Fruit fly (Drosophila melanogaster) whole organism, wandering third instar larva: ENCODE data around the gene CG6961.

Experiments used
- Abd-B ChIP-seq: fragments of >200 bp; optimal IDR thresholded peaks from 2 replicates; lab custom pipeline; 2017; ENCODE audit warnings: missing biosample characterization, missing genetic modification characterization
- CG32264 ChIP-seq: fragments of 200-800 bp; sonication (Bioruptor generic); optimal IDR thresholded peaks from 2 replicates; lab custom pipeline; 2016; ENCODE audit warnings: missing biosample characterization, missing genetic modification characterization
- CG9705 ChIP-seq: fragments of 200-800 bp; sonication (Bioruptor generic); optimal IDR thresholded peaks from 2 replicates; lab custom pipeline; 2018; ENCODE audit warnings: missing biosample characterization, mild to moderate bottlenecking, missing genetic modification characterization
- CrebA ChIP-seq: fragments of 200-800 bp; sonication (Bioruptor generic); optimal IDR thresholded peaks from 2 replicates; lab custom pipeline; 2016; ENCODE audit warnings: missing biosample characterization, mild to moderate bottlenecking, missing genetic modification characterization, borderline replicate concordance
- Dfd ChIP-seq: fragments of >200 bp; optimal IDR thresholded peaks from 2 replicates; lab custom pipeline; 2017; ENCODE audit warnings: missing biosample characterization, missing genetic modification characterization
- Dif ChIP-seq: fragments of 200-275, 200-300 bp; sonication (Bioruptor generic); optimal IDR thresholded peaks from 2 replicates; lab custom pipeline; 2018; ENCODE audit warnings: missing biosample characterization, missing genetic modification characterization; ENCODE audit not compliant: partially characterized antibody
- GATAd ChIP-seq: sonication (Bioruptor generic); optimal IDR thresholded peaks from 2 replicates; lab custom pipeline; 2016; ENCODE audit warnings: missing biosample characterization, missing genetic modification characterization
- HLH106 ChIP-seq: fragments of 200-800 bp; optimal IDR thresholded peaks from 3 replicates; lab custom pipeline; 2019; ENCODE audit warnings: missing biosample characterization, mild to moderate bottlenecking, missing genetic modification characterization, moderate library complexity
- Hnf4 ChIP-seq: fragments of 200-800 bp; sonication (Bioruptor generic); optimal IDR thresholded peaks from 2 replicates; lab custom pipeline; 2016; ENCODE audit warnings: missing biosample characterization, mild to moderate bottlenecking, missing genetic modification characterization
- Hr78 ChIP-seq: fragments of >200 bp; optimal IDR thresholded peaks from 2 replicates; lab custom pipeline; 2017; ENCODE audit warnings: missing biosample characterization, missing genetic modification characterization
- Hr83 ChIP-seq: fragments of 200-300 bp; sonication (Bioruptor generic); optimal IDR thresholded peaks from 2 replicates; lab custom pipeline; 2016; ENCODE audit warnings: missing biosample characterization, mild to moderate bottlenecking, missing genetic modification characterization, moderate library complexity; ENCODE audit not compliant: poor library complexity, severe bottlenecking
- Jra ChIP-seq: sonication (Bioruptor generic); optimal IDR thresholded peaks from 2 replicates; lab custom pipeline; 2016; ENCODE audit warnings: missing biosample characterization, missing genetic modification characterization
- Mio ChIP-seq: sonication (Bioruptor generic); optimal IDR thresholded peaks from 2 replicates; lab custom pipeline; 2016; ENCODE audit warnings: missing biosample characterization, missing genetic modification characterization
- Myc ChIP-seq: fragments of >200 bp; optimal IDR thresholded peaks from 2 replicates; lab custom pipeline; 2017
- N ChIP-seq: fragments of >200 bp; optimal IDR thresholded peaks from 2 replicates; lab custom pipeline; 2018; ENCODE audit warnings: missing biosample characterization, missing external identifiers, missing genetic modification characterization
- OdsH ChIP-seq: fragments of 200-800 bp; sonication (Bioruptor generic); optimal IDR thresholded peaks from 2 replicates; lab custom pipeline; 2016; ENCODE audit warnings: missing biosample characterization, mild to moderate bottlenecking, missing genetic modification characterization
- Rel ChIP-seq, 2 experiments: fragments of 200-800 bp; sonication (Bioruptor generic) in 1 of 2; optimal IDR thresholded peaks; 2 replicates in 1 of 2; 3 replicates in 1 of 2; lab custom pipeline; 2016 to 2019; ENCODE audit warnings: mild to moderate bottlenecking in 2 of 2, missing biosample characterization in 2 of 2, missing genetic modification characterization in 2 of 2, moderate library complexity in 1 of 2
- Sp1 ChIP-seq: fragments of 200-800 bp; sonication (Bioruptor generic); optimal IDR thresholded peaks from 3 replicates; lab custom pipeline; 2019; ENCODE audit warnings: missing biosample characterization, mild to moderate bottlenecking, missing genetic modification characterization, moderate library complexity
- Vsx2 ChIP-seq: fragments of 200-300, 225-300 bp; sonication (Bioruptor generic); optimal IDR thresholded peaks from 2 replicates; lab custom pipeline; 2018; ENCODE audit warnings: missing biosample characterization, missing genetic modification characterization; ENCODE audit not compliant: partially characterized antibody
- br ChIP-seq: fragments of 200-800 bp; sonication (Bioruptor generic); optimal IDR thresholded peaks from 2 replicates; lab custom pipeline; 2016; ENCODE audit warnings: missing biosample characterization, missing genetic modification characterization
- brk ChIP-seq: fragments of 200-800 bp; sonication (Bioruptor generic); optimal IDR thresholded peaks from 2 replicates; lab custom pipeline; 2016; ENCODE audit warnings: missing biosample characterization, mild to moderate bottlenecking, missing genetic modification characterization
- dl ChIP-seq, 2 experiments: fragments of 175-275, 200-275 bp in 1 of 2; fragments of 200-275 bp in 1 of 2; sonication (Bioruptor generic); optimal IDR thresholded peaks; lab custom pipeline; 2018; ENCODE audit warnings: mild to moderate bottlenecking in 2 of 2, missing biosample characterization in 2 of 2, missing genetic modification characterization in 2 of 2, moderate library complexity in 2 of 2; ENCODE audit not compliant: partially characterized antibody in 2 of 2, insufficient read depth in 1 of 2
- dmrt93B ChIP-seq: fragments of 200-800 bp; sonication (Bioruptor generic); optimal IDR thresholded peaks from 2 replicates; lab custom pipeline; 2018; ENCODE audit warnings: missing biosample characterization, mild to moderate bottlenecking, missing genetic modification characterization
- dsf ChIP-seq: sonication (Bioruptor generic); optimal IDR thresholded peaks from 2 replicates; lab custom pipeline; 2016; ENCODE audit warnings: missing biosample characterization, missing genetic modification characterization, borderline replicate concordance
- ey ChIP-seq: fragments of 200-800 bp; sonication (Bioruptor generic); optimal IDR thresholded peaks from 2 replicates; lab custom pipeline; 2016; ENCODE audit warnings: missing biosample characterization, missing genetic modification characterization
- foxo ChIP-seq, 2 experiments: fragments of 200-800 bp; sonication (Bioruptor generic); optimal IDR thresholded peaks; 2 replicates in 1 of 2; 3 replicates in 1 of 2; lab custom pipeline; 2016 to 2017; ENCODE audit warnings: missing biosample characterization in 2 of 2, missing genetic modification characterization in 2 of 2
- fru ChIP-seq: fragments of 200-800 bp; sonication (Bioruptor generic); optimal IDR thresholded peaks from 3 replicates; lab custom pipeline; 2016; ENCODE audit warnings: missing biosample characterization, mild to moderate bottlenecking, missing genetic modification characterization
- h ChIP-seq: fragments of 200-800 bp; sonication (Bioruptor generic); optimal IDR thresholded peaks from 3 replicates; lab custom pipeline; 2016; ENCODE audit warnings: missing biosample characterization, mild to moderate bottlenecking, missing genetic modification characterization
- jim ChIP-seq: fragments of 175-275, 200-325 bp; sonication (Bioruptor generic); optimal IDR thresholded peaks from 2 replicates; lab custom pipeline; 2016; ENCODE audit warnings: missing biosample characterization, mild to moderate bottlenecking, missing genetic modification characterization
- lola ChIP-seq: fragments of >200 bp; optimal IDR thresholded peaks from 2 replicates; lab custom pipeline; 2017; ENCODE audit warnings: missing biosample characterization, missing genetic modification characterization
- pan ChIP-seq: fragments of >200 bp; optimal IDR thresholded peaks from 2 replicates; lab custom pipeline; 2017
- psq ChIP-seq: fragments of 200-800 bp; sonication (Bioruptor generic); optimal IDR thresholded peaks from 3 replicates; lab custom pipeline; 2017; ENCODE audit warnings: missing biosample characterization, mild to moderate bottlenecking, missing genetic modification characterization, moderate library complexity
- rgr ChIP-seq: fragments of 200-800 bp; sonication (Bioruptor generic); optimal IDR thresholded peaks from 3 replicates; lab custom pipeline; 2016; ENCODE audit warnings: missing biosample characterization, mild to moderate bottlenecking, missing genetic modification characterization
- sage ChIP-seq: fragments of 200-800 bp; sonication (Bioruptor generic); optimal IDR thresholded peaks from 2 replicates; lab custom pipeline; 2016; ENCODE audit warnings: missing biosample characterization, mild to moderate bottlenecking, missing genetic modification characterization
- sv ChIP-seq: fragments of 200-800 bp; sonication (Bioruptor generic); optimal IDR thresholded peaks from 3 replicates; lab custom pipeline; 2016; ENCODE audit warnings: missing biosample characterization, missing genetic modification characterization
- tai ChIP-seq: sonication (Bioruptor generic); optimal IDR thresholded peaks from 2 replicates; lab custom pipeline; 2016; ENCODE audit warnings: missing biosample characterization, missing genetic modification characterization
- usp ChIP-seq: fragments of >200 bp; optimal IDR thresholded peaks from 2 replicates; lab custom pipeline; 2017; ENCODE audit warnings: missing biosample characterization, missing genetic modification characterization
- woc ChIP-seq: sonication (Bioruptor generic); optimal IDR thresholded peaks from 2 replicates; lab custom pipeline; 2016; ENCODE audit warnings: missing biosample characterization, mild to moderate bottlenecking, missing genetic modification characterization

CG6961 gene

dm6 chrX:18835003-18835402, 47.0 kb upstream of the CG6961 start:
- TF ChIP-seq psq (GFP tag; lab: Kevin White, UChicago) (peak; percentile 13), Hr83 (GFP tag; lab: Kevin White, UChicago) (no peak)

dm6 chrX:18834399-18834798, 46.4 kb upstream of the CG6961 start:
- peak; percentile 57 for TF ChIP-seq woc (GFP tag; lab: Kevin White, UChicago)
- TF ChIP-seq ey (GFP tag; lab: Kevin White, UChicago) = peak; percentile 26
- peak; percentile 70 for TF ChIP-seq sage (GFP tag; lab: Kevin White, UChicago)
- TF ChIP-seq rgr (GFP tag; lab: Kevin White, UChicago) = peak; percentile 28
- TF ChIP-seq Rel (GFP tag; optimal IDR thresholded peaks at IDR 0.05; lab: Kevin White, UChicago) = no peak
- TF ChIP-seq Rel (tag; optimal IDR thresholded peaks at IDR 0.05; lab: Kevin White, UChicago) = peak; percentile 4
- TF ChIP-seq fru (GFP tag; lab: Kevin White, UChicago) = peak; percentile 75
- TF ChIP-seq OdsH = peak; percentile 29
- TF ChIP-seq Sp1 (GFP tag; lab: Kevin White, UChicago) = no peak
- TF ChIP-seq dmrt93B (GFP tag; lab: Kevin White, UChicago) = peak; percentile 62
- TF ChIP-seq Hr78 (GFP tag; lab: Kevin White, UChicago) = no peak
- peak; percentile 52 for TF ChIP-seq CG32264
- peak; percentile 88 for TF ChIP-seq h (GFP tag; lab: Kevin White, UChicago)
- peak; percentile 74 for TF ChIP-seq HLH106 (tag; lab: Kevin White, UChicago)
- TF ChIP-seq Dif (GFP tag; lab: Kevin White, UChicago) = no peak
- TF ChIP-seq br (GFP tag; lab: Kevin White, UChicago) = peak; percentile 25
- peak in 1 of 2 experiments; percentile 77 for TF ChIP-seq foxo (GFP tag; optimal IDR thresholded peaks at IDR 0.05; lab: Kevin White, UChicago)
- peak; percentile 39 for TF ChIP-seq pan (lab: Kevin White, UChicago)
- TF ChIP-seq CrebA (GFP tag; lab: Kevin White, UChicago) = no peak
- no peak for TF ChIP-seq Hnf4

dm6 chrX:18832371-18832852, 44.4 kb upstream of the CG6961 start, which contains the start of gene Pvf1:
TSS of gene Pvf1 (plus strand) at chrX:18832682.
- no peak for TF ChIP-seq sv (GFP tag; lab: Kevin White, UChicago)
- TF ChIP-seq fru (GFP tag; lab: Kevin White, UChicago) = peak; percentile 96
- peak; percentile 48 for TF ChIP-seq h (GFP tag; lab: Kevin White, UChicago)
- TF ChIP-seq Hnf4 = no peak
- TF ChIP-seq GATAd (GFP tag; lab: Kevin White, UChicago) = no peak
- TF ChIP-seq sage (GFP tag; lab: Kevin White, UChicago) = no peak
- peak; percentile 73 for TF ChIP-seq Vsx2 (GFP tag; lab: Kevin White, UChicago)
- no peak for TF ChIP-seq brk (GFP tag; lab: Kevin White, UChicago)
- no peak for TF ChIP-seq rgr (GFP tag; lab: Kevin White, UChicago)
- TF ChIP-seq CG9705 (GFP tag; lab: Kevin White, UChicago) = no peak
- TF ChIP-seq Mio (GFP tag; lab: Kevin White, UChicago) = no peak
- no peak for TF ChIP-seq dsf (GFP tag; lab: Kevin White, UChicago)
- no peak for TF ChIP-seq Sp1 (GFP tag; lab: Kevin White, UChicago)
- no peak for TF ChIP-seq usp (GFP tag; lab: Kevin White, UChicago)
- TF ChIP-seq psq (GFP tag; lab: Kevin White, UChicago) = no peak
- TF ChIP-seq woc (GFP tag; lab: Kevin White, UChicago) = peak; percentile 59
- TF ChIP-seq Jra = no peak
- peak; percentile 76 to 93 for TF ChIP-seq dl (GFP tag; optimal IDR thresholded peaks at IDR 0.05; lab: Kevin White, UChicago; ENCODE audit: insufficient read depth in 1 of 2, partially characterized antibody in 2 of 2)
- peak; percentile 13 for TF ChIP-seq CrebA (GFP tag; lab: Kevin White, UChicago)
- TF ChIP-seq Myc (lab: Kevin White, UChicago) = no peak
- TF ChIP-seq OdsH = no peak
- TF ChIP-seq br (GFP tag; lab: Kevin White, UChicago) = peak; percentile 1
- no peak for TF ChIP-seq dmrt93B (GFP tag; lab: Kevin White, UChicago)
- TF ChIP-seq Abd-B = no peak
- no peak for TF ChIP-seq lola
- TF ChIP-seq jim (GFP tag; lab: Kevin White, UChicago) = no peak
- TF ChIP-seq CG32264 = no peak
- TF ChIP-seq Hr78 (GFP tag; lab: Kevin White, UChicago) = no peak
- no peak for TF ChIP-seq Rel (GFP tag; optimal IDR thresholded peaks at IDR 0.05; lab: Kevin White, UChicago)
- TF ChIP-seq Rel (tag; optimal IDR thresholded peaks at IDR 0.05; lab: Kevin White, UChicago) = peak; percentile 68
- TF ChIP-seq ey (GFP tag; lab: Kevin White, UChicago) = no peak
- TF ChIP-seq pan (lab: Kevin White, UChicago) = no peak
- no peak for TF ChIP-seq tai (GFP tag; lab: Kevin White, UChicago)
- peak; percentile 0 for TF ChIP-seq Hr83 (GFP tag; lab: Kevin White, UChicago)
- TF ChIP-seq N (GFP tag; lab: Kevin White, UChicago) = no peak
- TF ChIP-seq Dif (GFP tag; lab: Kevin White, UChicago) = peak; percentile 95
- no peak for TF ChIP-seq HLH106 (tag; lab: Kevin White, UChicago)
- peak in 1 of 2 experiments; percentile 14 for TF ChIP-seq foxo (GFP tag; optimal IDR thresholded peaks at IDR 0.05; lab: Kevin White, UChicago)
- TF ChIP-seq Dfd (GFP tag; lab: Kevin White, UChicago) = no peak
